Fruit fly (Drosophila melanogaster) whole organism, adult: Measurements from ENCODE around the gene daw.

Source experiments
- CG11617 ChIP-seq: fragments of 200-800 bp; sonication (Bioruptor generic); optimal IDR thresholded peaks from 2 replicates; lab custom pipeline; 2017; ENCODE audit warnings: mild to moderate bottlenecking, missing biosample characterization, missing genetic modification reagents, missing genetic modification characterization
- CG1620 ChIP-seq: fragments of 200-800 bp; sonication (Bioruptor generic); optimal IDR thresholded peaks from 2 replicates; lab custom pipeline; 2016; ENCODE audit warnings: missing biosample characterization, missing genetic modification characterization
- CG5204 ChIP-seq: fragments of 200-800 bp; sonication (Bioruptor generic); optimal IDR thresholded peaks from 2 replicates; lab custom pipeline; 2016; ENCODE audit warnings: missing biosample characterization, missing genetic modification characterization
- Clk ChIP-seq: fragments of 200-800 bp; sonication (Bioruptor generic); optimal IDR thresholded peaks from 2 replicates; lab custom pipeline; 2017; ENCODE audit warnings: missing biosample characterization, missing genetic modification characterization
- Crg-1 ChIP-seq: fragments of 200-800 bp; sonication (Bioruptor generic); optimal IDR thresholded peaks from 2 replicates; lab custom pipeline; 2016; ENCODE audit warnings: missing biosample characterization, missing genetic modification characterization
- Hr96 ChIP-seq: fragments of 200-800 bp; sonication (Bioruptor generic); optimal IDR thresholded peaks from 2 replicates; lab custom pipeline; 2016; ENCODE audit warnings: missing biosample characterization, missing genetic modification characterization
- cic ChIP-seq: fragments of 200-800 bp; sonication (Bioruptor generic); optimal IDR thresholded peaks from 2 replicates; lab custom pipeline; 2017; ENCODE audit warnings: missing biosample characterization, mild to moderate bottlenecking, missing genetic modification characterization, moderate library complexity
- kay ChIP-seq: fragments of 200-800 bp; sonication (Bioruptor generic); peaks from one replicate; lab custom pipeline; 2016; ENCODE audit warnings: missing biosample characterization, missing genetic modification characterization, borderline replicate concordance
- ovo ChIP-seq: fragments of 200-800 bp; sonication (Bioruptor generic); optimal IDR thresholded peaks from 2 replicates; lab custom pipeline; 2016; ENCODE audit warnings: missing biosample characterization, missing genetic modification characterization

dm6 chr2L:2800956-2801776 lies 3.9 kb upstream of the daw start:
- TF ChIP-seq kay (GFP tag; lab: Kevin White, UChicago) (no peak), ovo (GFP tag; lab: Kevin White, UChicago) (no peak), Clk (GFP tag; lab: Kevin White, UChicago) (no peak), CG1620 (GFP tag; lab: Kevin White, UChicago) (no peak), Crg-1 (no peak), Hr96 (no peak), cic (GFP tag; lab: Kevin White, UChicago) (no peak), CG5204 (GFP tag; lab: Kevin White, UChicago) (no peak), CG11617 (GFP tag; lab: Kevin White, UChicago) (no peak)
